Fruit fly (Drosophila melanogaster): ENCODE data around the gene tin.

tin gene

dm6 chr3R:21365262-21365661 is 13.5 kb upstream of the tin start (continued):
- TF ChIP-seq CG3281 (GFP tag; optimal IDR thresholded peaks at IDR 0.05) = peak; percentile 96
- peak; percentile 94 for TF ChIP-seq Dip3 (GFP tag; optimal IDR thresholded peaks at IDR 0.05)
- TF ChIP-seq CG8089 (GFP tag; optimal IDR thresholded peaks at IDR 0.05) = peak; percentile 88
- TF ChIP-seq disco-r (GFP tag; optimal IDR thresholded peaks at IDR 0.05) = peak; percentile 85
- TF ChIP-seq BtbVII (GFP tag; optimal IDR thresholded peaks at IDR 0.05) = peak; percentile 94
- TF ChIP-seq CG12236 (GFP tag; optimal IDR thresholded peaks at IDR 0.05) = peak; percentile 89
- peak; percentile 91 for TF ChIP-seq maf-S (GFP tag; optimal IDR thresholded peaks at IDR 0.05)
- TF ChIP-seq D19A (tag; optimal IDR thresholded peaks at IDR 0.05) = no peak
- TF ChIP-seq Drgx (GFP tag; IDR thresholded peaks at IDR 0.05) = peak; percentile 92
- TF ChIP-seq Chrac-16 (GFP tag; optimal IDR thresholded peaks at IDR 0.05) = peak; percentile 97
- TF ChIP-seq CG17802 (tag; optimal IDR thresholded peaks at IDR 0.05) = peak; percentile 74
- TF ChIP-seq tap (tag; optimal IDR thresholded peaks at IDR 0.05) = no peak
- TF ChIP-seq cas (GFP tag; IDR thresholded peaks at IDR 0.05) = peak; percentile 82
- TF ChIP-seq jing (GFP tag; optimal IDR thresholded peaks at IDR 0.05) = peak; percentile 84
- peak; percentile 95 for TF ChIP-seq CG14710 (tag; optimal IDR thresholded peaks at IDR 0.05)
- TF ChIP-seq E2f1 (GFP tag; IDR thresholded peaks at IDR 0.05) = peak; percentile 92
- TF ChIP-seq CG1647 (GFP tag; optimal IDR thresholded peaks at IDR 0.05) = peak; percentile 93
- no peak for TF ChIP-seq nau (GFP tag; optimal IDR thresholded peaks at IDR 0.05)
- TF ChIP-seq CG33557 (GFP tag; optimal IDR thresholded peaks at IDR 0.05) = peak; percentile 95
- TF ChIP-seq CG14014 (GFP tag; IDR thresholded peaks at IDR 0.05) = peak; percentile 94
- peak; percentile 49; the same call in 1 of the 2 replicates for TF ChIP-seq dati (GFP tag; IDR thresholded peaks at IDR 0.05)
- peak; percentile 81 for TF ChIP-seq toy (GFP tag; IDR thresholded peaks at IDR 0.05)
- TF ChIP-seq YL-1 (GFP tag; optimal IDR thresholded peaks at IDR 0.05) = peak; percentile 98
- TF ChIP-seq tna (GFP tag; IDR thresholded peaks at IDR 0.05; ENCODE audit: partially characterized antibody) = no peak
- peak; percentile 89 for TF ChIP-seq D19B (GFP tag; optimal IDR thresholded peaks at IDR 0.05)
- peak; percentile 99 for TF ChIP-seq Ets65A (GFP tag)
- TF ChIP-seq Sry-δ (GFP tag; optimal IDR thresholded peaks at IDR 0.05) = peak; percentile 70
- peak; percentile 86 for TF ChIP-seq CG31224 (GFP tag; IDR thresholded peaks at IDR 0.05)
- peak; percentile 94 for TF ChIP-seq PHDP (tag; optimal IDR thresholded peaks at IDR 0.05)
- TF ChIP-seq fd3F (GFP tag; optimal IDR thresholded peaks at IDR 0.05) = peak; percentile 95
- no peak for TF ChIP-seq cad (GFP tag; optimal IDR thresholded peaks at IDR 0.05)
- peak; percentile 86 to 90 for TF ChIP-seq bsh (GFP tag; optimal IDR thresholded peaks at IDR 0.05)
- TF ChIP-seq Six4 (GFP tag; optimal IDR thresholded peaks at IDR 0.05) = peak; percentile 94
- no peak for TF ChIP-seq br (optimal IDR thresholded peaks at IDR 0.05)
- TF ChIP-seq stwl (tag; optimal IDR thresholded peaks at IDR 0.05) = peak; percentile 61
- TF ChIP-seq luna (GFP tag; optimal IDR thresholded peaks at IDR 0.05) = peak; percentile 67
- TF ChIP-seq exex (tag; optimal IDR thresholded peaks at IDR 0.05) = no peak
- TF ChIP-seq Mes4 (GFP tag; optimal IDR thresholded peaks at IDR 0.05) = peak; percentile 75
- TF ChIP-seq dan (GFP tag; IDR thresholded peaks at IDR 0.05) = peak; percentile 81
- TF ChIP-seq Ravus (GFP tag; IDR thresholded peaks at IDR 0.05) = peak; percentile 75
- TF ChIP-seq p53 (GFP tag; optimal IDR thresholded peaks at IDR 0.05) = peak; percentile 75
- TF ChIP-seq pan (optimal IDR thresholded peaks at IDR 0.05) = no peak
- peak in 1 of 2 experiments; percentile 92 for TF ChIP-seq pan (GFP tag; optimal IDR thresholded peaks at IDR 0.05 in 1 of 2, IDR thresholded peaks at IDR 0.05 in 1 of 2)
- TF ChIP-seq Taf1 (GFP tag; IDR thresholded peaks at IDR 0.05) = peak; percentile 88; the same call in 1 of the 2 replicates
- TF ChIP-seq Vsx1 (GFP tag; optimal IDR thresholded peaks at IDR 0.05) = peak; percentile 63
- TF ChIP-seq Xrp1 (GFP tag; IDR thresholded peaks at IDR 0.05) = peak; percentile 93
- peak; percentile 81 for TF ChIP-seq CG6683 (GFP tag; optimal IDR thresholded peaks at IDR 0.05)
- TF ChIP-seq fru (optimal IDR thresholded peaks at IDR 0.05) = no peak
- TF ChIP-seq CG3995 (GFP tag; optimal IDR thresholded peaks at IDR 0.05) = peak; percentile 87
- TF ChIP-seq CG13775 (GFP tag; optimal IDR thresholded peaks at IDR 0.05) = peak; percentile 97
- peak; percentile 75 for TF ChIP-seq B-H1 (GFP tag; IDR thresholded peaks at IDR 0.05)
- peak; percentile 90 for TF ChIP-seq CG11247 (GFP tag; IDR thresholded peaks at IDR 0.05)
- TF ChIP-seq gem (tag; optimal IDR thresholded peaks at IDR 0.05) = peak; percentile 97

All from whole organism, embryonic.